Worm (Caenorhabditis elegans): ENCODE data around the gene C38D4.7.
A peak's percentile ranks its signal among the peaks of the same experiment; 100 is the strongest.
"Not testable (repeated sequence)": the region's sequence is repeated elsewhere in the genome, so short reads cannot be mapped to it uniquely, and the experiment has no call there.

C38D4.7 gene

ce11 chrIII:4792560-4793136, 18.4 kb downstream of the C38D4.7 start, which contains the start of gene mip-1:
Gene mip-1 (plus strand): TSS chrIII:4793086.
- no peak for TF ChIP-seq nhr-77 (tag; optimal IDR thresholded peaks at IDR 0.05)
- no peak for TF ChIP-seq mml-1 (tag; optimal IDR thresholded peaks at IDR 0.05)
- no peak for TF ChIP-seq nhr-25 (tag; optimal IDR thresholded peaks at IDR 0.05)
- TF ChIP-seq nhr-237 (tag; optimal IDR thresholded peaks at IDR 0.05): no peak
- TF ChIP-seq R02D3.7 (tag; optimal IDR thresholded peaks at IDR 0.05): no peak
- TF ChIP-seq snpc-4 (tag; optimal IDR thresholded peaks at IDR 0.05): no peak
- TF ChIP-seq hmg-11 (tag; optimal IDR thresholded peaks at IDR 0.05): no peak
- no peak for TF ChIP-seq nfya-1 (tag; optimal IDR thresholded peaks at IDR 0.05; ENCODE audit: insufficient read depth)
- no peak for TF ChIP-seq zag-1 (tag; optimal IDR thresholded peaks at IDR 0.05)

- TF ChIP-seq pha-4 (tag; optimal IDR thresholded peaks at IDR 0.05): peak; percentile 48
- TF ChIP-seq aly-2 (tag; optimal IDR thresholded peaks at IDR 0.05): no peak
- peak; percentile 44 for TF ChIP-seq egl-5 (tag; optimal IDR thresholded peaks at IDR 0.05)
- TF ChIP-seq nhr-23 (tag; optimal IDR thresholded peaks at IDR 0.05): no peak
- TF ChIP-seq elt-2 (tag; optimal IDR thresholded peaks at IDR 0.05): no peak
- no peak for TF ChIP-seq snpc-4 (tag; optimal IDR thresholded peaks at IDR 0.05)
- peak; percentile 20 for TF ChIP-seq lin-15B (tag; optimal IDR thresholded peaks at IDR 0.05)
- TF ChIP-seq ztf-11 (tag; optimal IDR thresholded peaks at IDR 0.05): no peak
Observed at ce11 chrIII:4785714-4786113, 25.4 kb downstream of the C38D4.7 start, which contains the start of gene mel-28. Gene mel-28 (plus strand): TSS chrIII:4786080.

ce11 chrIII:4785131-4785530, 26.0 kb downstream of the C38D4.7 start, which contains the start of gene enu-3.2:
Gene enu-3.2 (minus strand): TSS chrIII:4785235.
- not testable (repeated sequence) for TF ChIP-seq elt-2, egl-27, nhr-76 (tag; optimal IDR thresholded peaks at IDR 0.05)

- TF ChIP-seq elt-1 (tag; optimal IDR thresholded peaks at IDR 0.05); hmg-11 (tag; optimal IDR thresholded peaks at IDR 0.05); ama-1 (optimal IDR thresholded peaks at IDR 0.05): not testable (repeated sequence)
Observed at ce11 chrIII:4781937-4782576, 29.0 kb downstream of the C38D4.7 start, which contains the start of the genes gex-5 and C38D4.10. Gene gex-5 (minus strand): TSS chrIII:4781987. Gene C38D4.10 (plus strand): TSS chrIII:4782526.

ce11 chrIII:4779855-4780254, 31.2 kb downstream of the C38D4.7 start, which contains the start of gene B0393.9:
Gene B0393.9 (minus strand): TSS chrIII:4780157.
- TF ChIP-seq ztf-11 (tag; optimal IDR thresholded peaks at IDR 0.05) (no peak), skn-1 (tag; optimal IDR thresholded peaks at IDR 0.05) (no peak), lsy-12 (tag; optimal IDR thresholded peaks at IDR 0.05) (no peak), pqm-1 (tag; optimal IDR thresholded peaks at IDR 0.05) (peak; percentile 35), unc-62 (GFP tag; optimal IDR thresholded peaks at IDR 0.05) (no peak), zag-1 (tag; optimal IDR thresholded peaks at IDR 0.05) (no peak), elt-2 (tag; optimal IDR thresholded peaks at IDR 0.05) (peak; percentile 55), hmg-11 (tag; optimal IDR thresholded peaks at IDR 0.05) (no peak)

- no peak for TF ChIP-seq pha-4 (tag; optimal IDR thresholded peaks at IDR 0.05)
- TF ChIP-seq fkh-2 (tag; optimal IDR thresholded peaks at IDR 0.05): no peak
- TF ChIP-seq hmg-11 (tag; optimal IDR thresholded peaks at IDR 0.05): no peak
- TF ChIP-seq nhr-76 (tag; optimal IDR thresholded peaks at IDR 0.05): no peak
- TF ChIP-seq pqm-1 (tag; optimal IDR thresholded peaks at IDR 0.05): no peak
- no peak for TF ChIP-seq snpc-4 (tag; optimal IDR thresholded peaks at IDR 0.05)
- TF ChIP-seq ztf-11 (tag; optimal IDR thresholded peaks at IDR 0.05): no peak
- no peak for TF ChIP-seq jun-1 (tag; optimal IDR thresholded peaks at IDR 0.05)
- no peak for TF ChIP-seq nhr-77 (tag; optimal IDR thresholded peaks at IDR 0.05)
- no peak for TF ChIP-seq nhr-11 (tag; optimal IDR thresholded peaks at IDR 0.05)
- TF ChIP-seq ZK546.5 (tag; optimal IDR thresholded peaks at IDR 0.05): no peak
- no peak for TF ChIP-seq nhr-43 (tag; optimal IDR thresholded peaks at IDR 0.05; ENCODE audit: poor library complexity, severe bottlenecking)
- no peak for TF ChIP-seq ceh-28 (tag; optimal IDR thresholded peaks at IDR 0.05)
- no peak for TF ChIP-seq egl-5 (tag; optimal IDR thresholded peaks at IDR 0.05)
- no peak for TF ChIP-seq tbx-2 (tag; optimal IDR thresholded peaks at IDR 0.05)
Observed at ce11 chrIII:4778003-4778402, 33.1 kb downstream of the C38D4.7 start, which contains the start of gene B0393.7. Gene B0393.7 (minus strand): TSS chrIII:4778103.
